Worm (Caenorhabditis elegans) whole organism, young adult: ENCODE data around the gene Y49F6B.13.

Experiments used
- F23B12.7 ChIP-seq: sonication (generic microtip); optimal IDR thresholded peaks from 2 replicates; lab custom pipeline; 2017; ENCODE audit warnings: missing genetic modification characterization, mild to moderate bottlenecking, missing compliant biosample characterization, antibody characterized with exemption, moderate library complexity; ENCODE audit not compliant: insufficient read depth
- F39B2.1 ChIP-seq: fragments of 200-800 bp; sonication (Bioruptor generic); IDR thresholded peaks from 2 replicates; pipeline ENCODE4 v1.3.6; 2022; ENCODE audit warnings: missing genetic modification reagents, missing genetic modification characterization, missing compliant biosample characterization
- T07F8.4 ChIP-seq: sonication (generic microtip); optimal IDR thresholded peaks from 2 replicates; lab custom pipeline; 2016; ENCODE audit warnings: mild to moderate bottlenecking, missing genetic modification characterization, moderate library complexity, missing compliant biosample characterization
- Y53F4B.3 ChIP-seq: fragments of 200-800 bp; sonication (Bioruptor generic); IDR thresholded peaks from 2 replicates; pipeline ENCODE4 v1.3.6; 2022; ENCODE audit warnings: missing genetic modification reagents, missing genetic modification characterization, missing compliant biosample characterization
- Y53G8AR.9 ChIP-seq: fragments of 200-800 bp; sonication (Bioruptor generic); conservative IDR thresholded peaks from 2 replicates; pipeline ENCODE4 v1.3.6; 2022; ENCODE audit warnings: missing genetic modification reagents, missing genetic modification characterization, missing compliant biosample characterization
- cebp-2 ChIP-seq: fragments of 200-800 bp; sonication (Bioruptor generic); IDR thresholded peaks from 2 replicates; pipeline ENCODE4 v1.3.6; 2022; ENCODE audit warnings: missing genetic modification characterization, missing compliant biosample characterization
- die-1 ChIP-seq: sonication (generic microtip); optimal IDR thresholded peaks from 2 replicates; lab custom pipeline; 2016; ENCODE audit warnings: missing genotype, mild to moderate bottlenecking, missing genetic modification characterization, missing compliant biosample characterization
- ets-4 ChIP-seq: fragments of 200-800 bp; sonication (Bioruptor generic); optimal IDR thresholded peaks from 2 replicates; lab custom pipeline; 2018; ENCODE audit warnings: mild to moderate bottlenecking, missing genetic modification characterization, missing compliant biosample characterization
- hsf-1 ChIP-seq: fragments of 200-800 bp; sonication (Bioruptor generic); IDR thresholded peaks from 2 replicates; pipeline ENCODE4 v1.3.6; 2022; ENCODE audit warnings: missing genetic modification reagents, missing genetic modification characterization, missing compliant biosample characterization
- mcd-1 ChIP-seq: fragments of 200-800 bp; sonication (Bioruptor generic); IDR thresholded peaks from 2 replicates; pipeline ENCODE4 v1.3.6; 2022; ENCODE audit warnings: missing genetic modification reagents, missing genetic modification characterization, missing compliant biosample characterization
- snpc-4 ChIP-seq, 5 experiments: fragments of 150-350 bp in 1 of 5; sonication (generic microtip) in 4 of 5; optimal IDR thresholded peaks; 2 replicates each; lab custom pipeline; 2014 to 2018; ENCODE audit warnings: missing genetic modification characterization in 5 of 5, missing biosample characterization in 3 of 5, antibody characterized with exemption in 2 of 5, mild to moderate bottlenecking in 2 of 5, missing compliant biosample characterization in 2 of 5, missing genotype in 2 of 5, moderate library complexity in 2 of 5, missing genetic modification reagents in 1 of 5
- tlf-1 ChIP-seq: fragments of 200-800 bp; sonication (Bioruptor generic); optimal IDR thresholded peaks from 2 replicates; lab custom pipeline; 2018; ENCODE audit warnings: mild to moderate bottlenecking, missing genetic modification characterization, missing compliant biosample characterization
- xnd-1 ChIP-seq: sonication (generic microtip); optimal IDR thresholded peaks from 2 replicates; lab custom pipeline; 2016; ENCODE audit warnings: missing genotype, missing genetic modification reagents, missing genetic modification characterization, missing compliant biosample characterization
- ztf-22 ChIP-seq: fragments of 200-800 bp; sonication (Bioruptor generic); optimal IDR thresholded peaks from 2 replicates; lab custom pipeline; 2018; ENCODE audit warnings: mild to moderate bottlenecking, missing genetic modification characterization, moderate library complexity, missing compliant biosample characterization

DNA sequence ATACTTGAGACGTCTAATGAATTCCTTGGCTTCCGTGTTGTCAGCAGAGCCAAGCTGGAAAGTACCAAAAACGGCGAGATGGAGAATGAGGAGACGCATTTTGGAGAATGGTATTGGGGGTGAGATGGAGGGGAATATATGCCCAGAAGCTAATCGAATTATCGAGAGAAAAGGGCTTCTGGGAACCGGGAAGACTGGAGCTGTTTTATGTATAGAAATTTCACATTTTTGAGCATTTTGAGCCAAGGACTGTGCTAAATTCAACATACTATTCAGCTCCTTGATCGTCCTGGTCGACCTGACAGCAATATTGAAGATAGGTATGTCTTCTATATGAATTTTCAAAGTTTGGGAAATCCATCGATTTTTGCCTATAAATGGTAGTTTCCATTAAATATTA is 11.5 kb downstream of the Y49F6B.13 start, which contains the start of gene C16C8.7:
- TF ChIP-seq die-1, result no peak
- TF ChIP-seq snpc-4 (GFP tag; optimal IDR thresholded peaks at IDR 0.05; lab: Kevin White, UChicago), result no peak
- TF ChIP-seq snpc-4 (tag; optimal IDR thresholded peaks at IDR 0.05; lab: Kevin White, UChicago), result no peak
- TF ChIP-seq ztf-22 (GFP tag; lab: Kevin White, UChicago), result no peak
- TF ChIP-seq F23B12.7 (tag; lab: Kevin White, UChicago), result no peak
- TF ChIP-seq F39B2.1, result no peak
- no peak for TF ChIP-seq ets-4 (GFP tag; lab: Kevin White, UChicago)
- TF ChIP-seq Y53G8AR.9 (GFP tag; lab: Robert Waterston, UW), result no peak
- no peak for TF ChIP-seq tlf-1 (GFP tag; lab: Kevin White, UChicago)
- TF ChIP-seq hsf-1 (GFP tag; lab: Robert Waterston, UW), result no peak
- no peak for TF ChIP-seq xnd-1 (tag; lab: Kevin White, UChicago)
- TF ChIP-seq cebp-2 (GFP tag; lab: Robert Waterston, UW), result no peak
- no peak for TF ChIP-seq mcd-1 (GFP tag; lab: Robert Waterston, UW)
- no peak for TF ChIP-seq Y53F4B.3 (GFP tag; lab: Robert Waterston, UW)
- TF ChIP-seq T07F8.4, result no peak
